Fruit fly (Drosophila melanogaster): Measurements from ENCODE around the gene CG6985.

dm6 chr3R:22733751-22734150 is 7.2 kb upstream of the CG6985 start, which contains the start of gene Takl2:
- TF ChIP-seq CG10209 (GFP tag; optimal IDR thresholded peaks at IDR 0.05) (no peak), zfh2 (GFP tag; optimal IDR thresholded peaks at IDR 0.05) (no peak), CG33557 (GFP tag; optimal IDR thresholded peaks at IDR 0.05) (no peak), caup (GFP tag; optimal IDR thresholded peaks at IDR 0.05; ENCODE audit: severe bottlenecking) (no peak), Mad (GFP tag; optimal IDR thresholded peaks at IDR 0.05) (no peak), CG10147 (GFP tag; optimal IDR thresholded peaks at IDR 0.05) (no peak), fd102C (GFP tag; optimal IDR thresholded peaks at IDR 0.05) (no peak)
